Worm (Caenorhabditis elegans) whole organism, mixed stage, embryonic: ENCODE measurements around the gene F56C9.6.

Experiments used
- M03D4.4 ChIP-seq: sonication (generic microtip); optimal IDR thresholded peaks from 2 replicates; lab custom pipeline; 2017; ENCODE audit warnings: mild to moderate bottlenecking, missing genetic modification characterization, missing compliant biosample characterization
- bed-3 ChIP-seq: fragments of 200-800 bp; sonication (Bioruptor generic); optimal IDR thresholded peaks from 3 replicates; lab custom pipeline; 2018; ENCODE audit warnings: mild to moderate bottlenecking, missing genetic modification characterization, moderate library complexity, missing compliant biosample characterization
- blmp-1 ChIP-seq: fragments of 150-350 bp; optimal IDR thresholded peaks from 2 replicates; lab custom pipeline; 2014; ENCODE audit warnings: missing biosample characterization, missing genetic modification characterization
- ceh-39 ChIP-seq: fragments of 150-350 bp; optimal IDR thresholded peaks from 2 replicates; lab custom pipeline; 2014; ENCODE audit warnings: missing biosample characterization, missing genetic modification characterization
- ceh-43 ChIP-seq: fragments of 200-800 bp; sonication (Bioruptor generic); optimal IDR thresholded peaks from 2 replicates; lab custom pipeline; 2018; ENCODE audit warnings: mild to moderate bottlenecking, missing genetic modification characterization, moderate library complexity, missing compliant biosample characterization
- ceh-83 ChIP-seq: fragments of 200-800 bp; sonication (Bioruptor generic); optimal IDR thresholded peaks from 2 replicates; lab custom pipeline; 2018; ENCODE audit warnings: mild to moderate bottlenecking, missing genetic modification characterization, missing compliant biosample characterization
- ces-1 ChIP-seq: fragments of 150-350 bp; optimal IDR thresholded peaks from 2 replicates; lab custom pipeline; 2014; ENCODE audit warnings: missing biosample characterization, missing genetic modification reagents, missing genetic modification characterization
- cnd-1 ChIP-seq: fragments of 200-800 bp; sonication (Bioruptor generic); optimal IDR thresholded peaks from 2 replicates; lab custom pipeline; 2018; ENCODE audit warnings: mild to moderate bottlenecking, missing genetic modification characterization, missing compliant biosample characterization
- drap-1 ChIP-seq: fragments of 200-800 bp; sonication (Bioruptor generic); optimal IDR thresholded peaks from 3 replicates; lab custom pipeline; 2018; ENCODE audit warnings: mild to moderate bottlenecking, missing genetic modification characterization, missing compliant biosample characterization
- elt-1 ChIP-seq: sonication (generic microtip); optimal IDR thresholded peaks from 2 replicates; lab custom pipeline; 2017; ENCODE audit warnings: missing genetic modification characterization, mild to moderate bottlenecking, missing compliant biosample characterization, antibody characterized with exemption, moderate library complexity, borderline replicate concordance; ENCODE audit not compliant: insufficient read depth
- elt-3 ChIP-seq: fragments of 150-350 bp; optimal IDR thresholded peaks from 2 replicates; lab custom pipeline; 2014; ENCODE audit warnings: missing biosample characterization, missing genetic modification characterization
- flh-1 ChIP-seq: fragments of 200-800 bp; sonication (Bioruptor generic); optimal IDR thresholded peaks from 2 replicates; lab custom pipeline; 2018; ENCODE audit warnings: mild to moderate bottlenecking, missing genetic modification characterization, moderate library complexity, missing compliant biosample characterization
- ham-2 ChIP-seq: fragments of 200-800 bp; sonication (Bioruptor generic); optimal IDR thresholded peaks from 2 replicates; lab custom pipeline; 2018; ENCODE audit warnings: mild to moderate bottlenecking, missing genetic modification characterization, missing compliant biosample characterization
- hlh-1 ChIP-seq: fragments of 150-350 bp; optimal IDR thresholded peaks from 2 replicates; lab custom pipeline; 2014; ENCODE audit warnings: missing biosample characterization, missing genetic modification reagents, missing genetic modification characterization
- lin-32 ChIP-seq: fragments of 200-800 bp; sonication (Bioruptor generic); optimal IDR thresholded peaks from 2 replicates; lab custom pipeline; 2018; ENCODE audit warnings: mild to moderate bottlenecking, missing genetic modification characterization, missing compliant biosample characterization
- lsy-2 ChIP-seq: fragments of 150-350 bp; optimal IDR thresholded peaks from 2 replicates; lab custom pipeline; 2014; ENCODE audit warnings: missing biosample characterization, missing genetic modification characterization
- mep-1 ChIP-seq: fragments of 150-350 bp; optimal IDR thresholded peaks from 2 replicates; lab custom pipeline; 2017; ENCODE audit warnings: missing biosample characterization, missing genetic modification reagents, missing genetic modification characterization, inconsistent platforms
- mls-2 ChIP-seq: sonication (generic microtip); optimal IDR thresholded peaks from 2 replicates; lab custom pipeline; 2016; ENCODE audit warnings: mild to moderate bottlenecking, missing genetic modification characterization, moderate library complexity, missing compliant biosample characterization
- nhr-12 ChIP-seq: fragments of 150-350 bp; optimal IDR thresholded peaks from 2 replicates; lab custom pipeline; 2014; ENCODE audit warnings: missing biosample characterization, missing genetic modification characterization
- nhr-2 ChIP-seq: fragments of 150-350 bp; optimal IDR thresholded peaks from 2 replicates; lab custom pipeline; 2014; ENCODE audit warnings: missing biosample characterization, missing genetic modification characterization
- nhr-237 ChIP-seq: fragments of 150-350 bp; optimal IDR thresholded peaks from 2 replicates; lab custom pipeline; 2014; ENCODE audit warnings: missing biosample characterization, missing genetic modification characterization
- nhr-28 ChIP-seq: fragments of 150-350 bp; optimal IDR thresholded peaks from 2 replicates; lab custom pipeline; 2014; ENCODE audit warnings: missing biosample characterization, missing genetic modification characterization
- pha-4 ChIP-seq: fragments of 150-350 bp; optimal IDR thresholded peaks from 2 replicates; lab custom pipeline; 2018; ENCODE audit warnings: missing biosample characterization, missing genetic modification reagents, missing genetic modification characterization
- sem-2 ChIP-seq: fragments of 200-800 bp; sonication (Bioruptor generic); optimal IDR thresholded peaks from 2 replicates; lab custom pipeline; 2018; ENCODE audit warnings: mild to moderate bottlenecking, missing genetic modification characterization, missing compliant biosample characterization
- sptf-1 ChIP-seq: sonication (generic microtip); optimal IDR thresholded peaks from 2 replicates; lab custom pipeline; 2017; ENCODE audit warnings: mild to moderate bottlenecking, missing genetic modification characterization, moderate library complexity, missing compliant biosample characterization
- tbx-8 ChIP-seq: fragments of 200-800 bp; sonication (Bioruptor generic); optimal IDR thresholded peaks from 2 replicates; lab custom pipeline; 2018; ENCODE audit warnings: mild to moderate bottlenecking, missing genetic modification characterization, moderate library complexity, missing compliant biosample characterization
- unc-120 ChIP-seq: sonication (generic microtip); optimal IDR thresholded peaks from 2 replicates; lab custom pipeline; 2017; ENCODE audit warnings: missing genetic modification characterization, missing compliant biosample characterization; ENCODE audit not compliant: poor library complexity, severe bottlenecking
- unc-39 ChIP-seq: fragments of 150-350 bp; optimal IDR thresholded peaks from 2 replicates; lab custom pipeline; 2014; ENCODE audit warnings: missing biosample characterization, missing genetic modification characterization
- unc-62 ChIP-seq: fragments of 150-350 bp; optimal IDR thresholded peaks from 2 replicates; lab custom pipeline; 2014; ENCODE audit warnings: missing biosample characterization, missing genetic modification reagents, missing genetic modification characterization
- zip-8 ChIP-seq: fragments of 150-350 bp; optimal IDR thresholded peaks from 2 replicates; lab custom pipeline; 2014; ENCODE audit warnings: missing biosample characterization, missing genetic modification characterization
- ztf-11 ChIP-seq: fragments of 150-350 bp; optimal IDR thresholded peaks from 2 replicates; lab custom pipeline; 2014; ENCODE audit warnings: missing biosample characterization, missing genetic modification characterization

F56C9.6 gene

DNA sequence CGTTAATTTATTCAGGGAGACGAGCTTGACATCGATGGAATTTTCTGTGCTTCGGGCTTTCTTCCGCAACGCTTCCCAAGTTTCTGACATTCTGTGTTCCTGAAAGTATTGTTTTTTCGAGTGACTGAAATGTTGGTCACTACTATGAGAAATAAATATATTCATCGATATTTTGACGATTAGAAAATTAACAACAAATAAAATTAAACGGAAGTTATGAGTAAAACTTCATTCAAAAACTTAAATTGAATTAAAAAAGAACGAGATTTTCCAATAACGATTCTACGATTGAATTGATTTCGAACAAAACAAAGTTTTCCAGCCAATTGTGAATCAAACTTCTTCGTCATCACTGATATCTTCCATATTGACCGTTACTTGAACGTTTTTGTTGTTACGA, 38.5 kb upstream of the F56C9.6 start, which contains the start of gene gos-28:
Gene gos-28, minus strand, starts transcription at position 101 of the 400 bp plus-strand sequence.
- TF ChIP-seq nhr-12 (tag; lab: Kevin White, UChicago), result no peak
- TF ChIP-seq ces-1 (GFP tag; lab: Kevin White, UChicago), result no peak
- no peak for TF ChIP-seq blmp-1 (tag; lab: Kevin White, UChicago)
- no peak for TF ChIP-seq sptf-1 (tag; lab: Kevin White, UChicago)
- TF ChIP-seq mls-2 (tag; lab: Kevin White, UChicago), result no peak
- TF ChIP-seq zip-8, result no peak
- no peak for TF ChIP-seq nhr-237 (tag; lab: Kevin White, UChicago)
- TF ChIP-seq nhr-28 (tag; lab: Kevin White, UChicago), result no peak
- TF ChIP-seq pha-4, result no peak
- no peak for TF ChIP-seq cnd-1
- TF ChIP-seq hlh-1 (tag; lab: Kevin White, UChicago), result no peak
- no peak for TF ChIP-seq unc-120 (tag; lab: Kevin White, UChicago)
- TF ChIP-seq elt-3 (tag; lab: Kevin White, UChicago), result no peak
- no peak for TF ChIP-seq tbx-8 (GFP tag; lab: Kevin White, UChicago)
- TF ChIP-seq ceh-43 (GFP tag; lab: Kevin White, UChicago), result no peak
- no peak for TF ChIP-seq lsy-2
- TF ChIP-seq ham-2, result no peak
- TF ChIP-seq sem-2 (GFP tag; lab: Kevin White, UChicago), result no peak
- TF ChIP-seq elt-1, result no peak

DNA sequence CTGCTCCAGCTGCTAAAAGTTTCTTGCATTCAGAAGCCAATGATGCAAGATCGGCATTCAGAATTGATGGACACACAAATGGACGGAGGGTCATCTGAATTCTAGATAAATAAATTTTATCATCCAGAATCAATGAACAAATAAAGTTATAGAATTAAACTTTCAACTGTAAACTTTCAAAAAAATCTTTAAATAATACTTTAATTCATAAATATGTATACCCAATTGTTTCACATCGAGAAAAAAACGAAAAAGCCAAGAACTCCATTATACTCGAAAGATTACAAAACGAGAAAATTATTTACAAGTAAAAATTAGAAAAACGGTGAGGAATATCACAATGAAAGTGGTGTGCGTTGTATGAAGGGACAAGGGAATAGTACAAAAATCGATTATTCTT, 36.5 kb upstream of the F56C9.6 start, which contains the start of gene F08F8.7:
Gene F08F8.7, minus strand, starts transcription at position 101 of the 400 bp plus-strand sequence.
- TF ChIP-seq unc-120 (tag; lab: Kevin White, UChicago) (no peak), bed-3 (GFP tag; lab: Kevin White, UChicago) (no peak), lin-32 (no peak), mls-2 (tag; lab: Kevin White, UChicago) (no peak), unc-39 (no peak), nhr-28 (tag; lab: Kevin White, UChicago) (no peak), ceh-83 (no peak), hlh-1 (tag; lab: Kevin White, UChicago) (no peak), drap-1 (GFP tag; lab: Kevin White, UChicago) (no peak), M03D4.4 (no peak), sem-2 (GFP tag; lab: Kevin White, UChicago) (no peak), nhr-12 (tag; lab: Kevin White, UChicago) (no peak), ham-2 (no peak), cnd-1 (no peak), unc-62 (no peak), mep-1 (tag; lab: Kevin White, UChicago) (no peak), ztf-11 (tag; lab: Kevin White, UChicago) (no peak), tbx-8 (GFP tag; lab: Kevin White, UChicago) (no peak), ceh-43 (GFP tag; lab: Kevin White, UChicago) (no peak)
- TF ChIP-seq, all 35 proteins: peak for 0

DNA sequence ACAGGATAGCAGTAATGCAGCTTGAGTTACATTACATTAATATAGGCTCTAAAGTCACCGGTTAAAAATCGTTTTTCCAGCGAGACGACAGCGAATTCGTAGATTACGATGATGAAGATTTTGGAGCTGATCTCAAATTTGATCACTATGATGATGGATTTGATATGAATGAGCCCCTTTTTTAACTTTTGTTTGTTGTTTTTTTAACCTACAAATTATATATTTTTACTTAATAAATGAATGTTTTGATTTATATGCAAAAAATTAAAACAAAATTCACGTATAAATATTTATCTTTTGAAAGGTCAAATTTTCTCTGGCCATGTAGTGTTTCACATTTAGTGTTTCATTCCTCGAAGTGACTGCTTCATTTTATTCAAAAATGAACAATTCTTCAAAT, 32.8 kb upstream of the F56C9.6 start, which contains the start of gene F08F8.6:
Gene F08F8.6, plus strand, starts transcription at position 301 of the 400 bp plus-strand sequence.
- TF ChIP-seq nhr-237 (tag; lab: Kevin White, UChicago), result no peak
- no peak for TF ChIP-seq ceh-83
- no peak for TF ChIP-seq ceh-39 (tag; lab: Kevin White, UChicago)

DNA sequence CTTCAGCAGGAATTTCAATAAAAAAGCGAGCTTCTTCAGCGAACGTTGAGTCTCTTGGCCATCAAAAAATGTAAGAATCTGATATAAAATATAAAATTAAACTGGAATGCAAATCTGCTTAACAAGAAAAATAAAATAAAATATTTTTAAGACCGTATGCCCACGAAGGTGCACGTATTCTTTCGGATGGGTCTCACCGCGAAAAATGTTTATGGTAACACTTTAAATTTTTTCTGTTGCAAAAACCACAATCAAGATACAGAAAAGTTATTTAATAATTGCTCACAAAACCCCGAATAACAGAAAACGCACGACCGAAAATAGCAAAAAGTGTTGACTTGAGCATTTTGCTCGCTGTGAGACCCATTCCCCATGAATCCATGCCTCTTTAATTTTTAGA, 28.6 kb upstream of the F56C9.6 start:
- no peak for TF ChIP-seq ces-1 (GFP tag; lab: Kevin White, UChicago)
- TF ChIP-seq nhr-2 (tag; lab: Kevin White, UChicago), result no peak
- no peak for TF ChIP-seq elt-1
- TF ChIP-seq mls-2 (tag; lab: Kevin White, UChicago), result no peak
- TF ChIP-seq flh-1, result no peak

DNA sequence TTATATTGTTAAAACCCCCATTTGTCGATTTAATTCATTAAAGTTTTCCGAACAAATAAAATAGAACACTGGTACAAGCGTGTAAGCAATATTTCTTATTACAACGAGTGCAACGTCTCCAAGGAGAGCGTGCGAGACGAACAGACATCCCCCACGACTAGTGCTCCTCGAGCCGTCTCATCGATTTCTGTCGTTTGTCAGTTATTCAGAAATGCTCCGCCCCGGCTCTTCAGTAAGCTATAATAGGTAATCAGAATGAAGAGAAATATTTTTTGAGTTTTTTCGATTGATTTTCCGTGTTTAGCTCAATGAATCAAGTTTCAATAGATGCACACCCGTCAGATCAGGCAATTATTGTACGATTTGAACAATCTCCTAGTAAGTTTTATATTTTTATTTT, 28.1 kb upstream of the F56C9.6 start, which contains the start of gene kap-1:
Gene kap-1, plus strand, starts transcription at position 143 of the 400 bp plus-strand sequence.
- no peak for TF ChIP-seq ham-2
- TF ChIP-seq hlh-1 (tag; lab: Kevin White, UChicago), result no peak
- no peak for TF ChIP-seq mep-1 (tag; lab: Kevin White, UChicago)
- no peak for TF ChIP-seq ceh-43 (GFP tag; lab: Kevin White, UChicago)
- no peak for TF ChIP-seq ceh-83
- TF ChIP-seq elt-3 (tag; lab: Kevin White, UChicago), result no peak
- no peak for TF ChIP-seq elt-1
- no peak for TF ChIP-seq nhr-237 (tag; lab: Kevin White, UChicago)
- no peak for TF ChIP-seq pha-4
- TF ChIP-seq cnd-1, result no peak
- no peak for TF ChIP-seq tbx-8 (GFP tag; lab: Kevin White, UChicago)
- no peak for TF ChIP-seq zip-8
- TF ChIP-seq nhr-12 (tag; lab: Kevin White, UChicago), result no peak
- no peak for TF ChIP-seq nhr-28 (tag; lab: Kevin White, UChicago)
- TF ChIP-seq drap-1 (GFP tag; lab: Kevin White, UChicago), result no peak
- no peak for TF ChIP-seq unc-39
- no peak for TF ChIP-seq lsy-2
